Fruit fly (Drosophila melanogaster) whole organism: ENCODE data around the gene CG1999.

Experiments
- CG8478 ChIP-seq: fragments of >200 bp; optimal IDR thresholded peaks from 2 replicates; lab custom pipeline; 2018; ENCODE audit warnings: inconsistent platforms
- Dll ChIP-seq: fragments of >200 bp; optimal IDR thresholded peaks from 2 replicates; lab custom pipeline; 2017
- EcR ChIP-seq, 2 experiments: fragments of >200 bp; optimal IDR thresholded peaks; 2 replicates each; lab custom pipeline; 2017; ENCODE audit warnings: missing biosample characterization in 2 of 2, missing genetic modification characterization in 2 of 2, missing genetic modification reagents in 2 of 2
- pan ChIP-seq: fragments of >200 bp; optimal IDR thresholded peaks from 2 replicates; lab custom pipeline; 2017
- psq ChIP-seq: fragments of >200 bp; optimal IDR thresholded peaks from 2 replicates; lab custom pipeline; 2017
- usp ChIP-seq: fragments of >200 bp; optimal IDR thresholded peaks from 2 replicates; lab custom pipeline; 2017; ENCODE audit warnings: missing biosample characterization, missing genetic modification characterization, mixed read lengths

The CG1999 gene

dm6 chrX:7358496-7358895 lies at the start of gene CG1999:
Gene CG1999, plus strand, starts transcription at chrX:7358796.
- no peak for TF ChIP-seq Dll
- no peak for TF ChIP-seq usp (GFP tag; lab: Kevin White, UChicago)
- no peak for TF ChIP-seq pan (lab: Kevin White, UChicago)
- TF ChIP-seq psq: no peak
- TF ChIP-seq EcR (GFP tag; optimal IDR thresholded peaks at IDR 0.05; lab: Kevin White, UChicago): no peak
- TF ChIP-seq CG8478 (lab: Kevin White, UChicago): no peak

DNA sequence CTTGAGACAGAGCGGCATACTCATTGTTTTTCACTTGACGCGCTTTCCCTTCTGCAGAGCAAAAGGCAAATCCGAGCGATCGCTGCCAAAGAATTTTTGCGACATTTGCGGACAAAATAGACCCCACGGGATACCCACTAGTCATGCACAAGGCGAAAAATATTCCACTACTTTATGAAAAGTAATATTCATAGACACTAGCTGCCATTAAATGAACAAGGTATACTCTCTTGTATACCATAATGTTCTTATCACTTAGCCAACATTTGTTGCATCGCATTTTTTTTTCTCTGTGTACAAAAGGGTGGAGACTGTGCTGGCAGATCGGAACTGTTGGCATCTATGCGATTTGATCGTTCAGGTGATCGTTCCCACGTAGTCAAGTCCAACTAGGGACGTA lies 46.2 kb upstream of the CG1999 start:
- TF ChIP-seq EcR (GFP tag; optimal IDR thresholded peaks at IDR 0.05; lab: Kevin White, UChicago): no peak
- no peak for TF ChIP-seq Dll
- TF ChIP-seq CG8478 (lab: Kevin White, UChicago): no peak
- no peak for TF ChIP-seq usp (GFP tag; lab: Kevin White, UChicago)
- no peak for TF ChIP-seq psq
- TF ChIP-seq pan (lab: Kevin White, UChicago): no peak

- TF ChIP-seq EcR (GFP tag; optimal IDR thresholded peaks at IDR 0.05; lab: Kevin White, UChicago) (no peak), CG8478 (lab: Kevin White, UChicago) (no peak), usp (GFP tag; lab: Kevin White, UChicago) (no peak), pan (lab: Kevin White, UChicago) (no peak), psq (no peak), Dll (no peak)
These were observed 42.5 kb upstream of the CG1999 start for dm6 chrX:7315925-7316650.

dm6 chrX:7317214-7318210 lies 41.1 kb upstream of the CG1999 start:
- TF ChIP-seq EcR (GFP tag; optimal IDR thresholded peaks at IDR 0.05; lab: Kevin White, UChicago) (no peak), psq (no peak), CG8478 (lab: Kevin White, UChicago) (no peak), Dll (no peak), pan (lab: Kevin White, UChicago) (no peak), usp (GFP tag; lab: Kevin White, UChicago) (no peak)

DNA sequence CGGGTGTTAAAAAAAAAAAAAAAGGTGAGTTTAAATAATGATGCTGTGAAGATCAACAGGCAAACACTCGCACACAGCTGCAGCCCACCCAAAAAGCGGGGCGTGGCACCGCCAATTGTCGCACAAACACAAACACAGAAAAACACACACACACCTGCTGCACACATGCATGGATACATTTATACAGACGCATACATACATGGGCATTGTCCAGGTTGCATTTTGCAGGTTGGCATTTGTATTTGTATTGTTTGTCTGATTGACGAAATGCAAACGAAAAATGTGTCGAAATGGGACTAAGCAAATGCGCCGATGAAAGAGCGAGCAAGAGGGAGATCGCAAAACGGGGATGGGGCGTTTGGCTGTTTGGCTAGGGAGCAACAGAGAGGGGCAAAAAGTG lies 40.1 kb upstream of the CG1999 start:
- TF ChIP-seq Dll (no peak), CG8478 (lab: Kevin White, UChicago) (no peak), EcR (GFP tag; optimal IDR thresholded peaks at IDR 0.05; lab: Kevin White, UChicago) (no peak), usp (GFP tag; lab: Kevin White, UChicago) (no peak), psq (no peak), pan (lab: Kevin White, UChicago) (no peak)

DNA sequence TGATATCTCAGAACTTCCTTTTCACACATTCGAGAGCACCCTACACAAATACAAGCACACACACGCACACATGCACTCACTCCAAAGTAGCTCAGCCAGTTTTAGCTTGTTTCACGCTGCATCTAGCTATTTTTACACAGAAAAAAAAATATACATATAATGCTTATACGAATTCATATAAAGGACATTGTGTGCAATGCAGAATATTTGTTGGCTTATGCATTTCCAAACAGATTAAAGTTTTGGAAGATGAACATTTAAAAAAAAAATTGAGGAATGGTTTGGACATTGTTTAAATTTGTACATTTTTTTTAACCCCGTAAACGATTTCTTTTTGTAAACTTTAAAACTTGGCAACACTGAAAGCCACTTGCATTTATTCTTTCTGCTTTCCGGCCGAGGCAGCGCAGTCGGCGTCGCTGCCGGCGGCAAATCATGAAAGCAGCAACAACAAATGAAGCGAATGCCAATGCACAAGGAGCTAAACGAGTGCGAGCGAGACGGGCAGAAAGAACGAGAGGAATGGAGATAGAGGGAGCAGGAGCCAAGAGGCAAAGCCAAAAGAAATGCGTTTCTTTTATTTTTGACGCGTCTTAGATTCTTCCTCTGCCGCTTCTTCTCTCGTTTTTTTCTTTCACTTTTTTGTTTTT lies 39.4 kb upstream of the CG1999 start:
- TF ChIP-seq usp (GFP tag; lab: Kevin White, UChicago) (no peak), Dll (no peak), EcR (GFP tag; optimal IDR thresholded peaks at IDR 0.05; lab: Kevin White, UChicago) (no peak), CG8478 (lab: Kevin White, UChicago) (no peak), psq (no peak), pan (lab: Kevin White, UChicago) (no peak)

DNA sequence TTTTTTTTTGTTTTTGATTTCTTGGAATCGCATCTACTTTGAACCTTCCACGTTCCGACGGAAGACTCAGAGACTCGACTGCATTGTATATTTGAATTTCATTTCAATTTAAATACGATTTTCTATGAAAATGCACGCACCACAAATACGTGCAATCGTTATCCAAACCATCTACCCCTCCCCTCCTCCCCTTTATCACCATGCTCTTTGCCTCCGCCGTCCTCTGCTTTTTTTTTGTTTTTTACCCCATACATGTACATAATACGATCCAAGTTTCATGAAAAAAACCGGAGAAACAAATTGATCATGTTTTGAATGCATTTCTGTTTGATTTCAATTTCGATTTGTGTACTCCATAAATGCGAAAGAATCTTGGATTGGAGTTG lies 38.9 kb upstream of the CG1999 start:
- TF ChIP-seq Dll (no peak), psq (no peak), CG8478 (lab: Kevin White, UChicago) (no peak), usp (GFP tag; lab: Kevin White, UChicago) (no peak), pan (lab: Kevin White, UChicago) (no peak), EcR (GFP tag; optimal IDR thresholded peaks at IDR 0.05; lab: Kevin White, UChicago) (no peak)

dm6 chrX:7320455-7321224 lies 38.0 kb upstream of the CG1999 start:
- TF ChIP-seq CG8478 (lab: Kevin White, UChicago) (peak; percentile 22), usp (GFP tag; lab: Kevin White, UChicago) (no peak), psq (no peak), EcR (GFP tag; optimal IDR thresholded peaks at IDR 0.05; lab: Kevin White, UChicago) (no peak), pan (lab: Kevin White, UChicago) (no peak), Dll (no peak)

DNA sequence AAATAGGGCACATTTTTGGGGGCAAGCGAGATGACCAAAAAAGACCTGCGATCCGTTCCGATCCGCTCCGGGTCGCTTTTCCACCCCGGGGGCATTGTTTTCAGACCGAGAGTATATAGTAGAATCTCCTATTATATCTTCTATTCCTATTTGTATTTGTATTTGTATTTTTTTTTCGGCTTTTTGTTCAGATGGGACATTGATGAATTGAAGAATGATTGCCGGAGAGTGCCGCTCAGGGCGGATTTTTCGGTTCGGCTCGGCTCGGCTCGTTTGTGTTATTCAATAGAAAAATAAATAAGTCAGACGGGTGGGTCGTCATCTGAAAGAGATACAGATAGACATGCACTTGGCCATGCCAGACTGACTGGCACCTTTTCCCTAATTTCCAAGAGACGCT lies 36.8 kb upstream of the CG1999 start:
- TF ChIP-seq CG8478 (lab: Kevin White, UChicago) (no peak), usp (GFP tag; lab: Kevin White, UChicago) (no peak), EcR (GFP tag; optimal IDR thresholded peaks at IDR 0.05; lab: Kevin White, UChicago) (no peak), pan (lab: Kevin White, UChicago) (no peak), psq (no peak), Dll (no peak)

dm6 chrX:7323649-7324511 lies 34.7 kb upstream of the CG1999 start, which contains the start of the genes Atg5 and Dok:
Gene Atg5, minus strand, starts transcription at chrX:7323770.
Gene Dok, plus strand, starts transcription at chrX:7324214.
- TF ChIP-seq EcR (GFP tag; optimal IDR thresholded peaks at IDR 0.05; lab: Kevin White, UChicago): no peak
